Worm (Caenorhabditis elegans) whole organism, late embryonic: ENCODE measurements around the gene unc-6.
A peak's percentile ranks its signal among the peaks of the same experiment; 100 is the strongest.

ENCODE experiments used
- C38D4.7 ChIP-seq: fragments of 200-800 bp; sonication (Bioruptor generic); optimal IDR thresholded peaks from 2 replicates; lab custom pipeline; 2018; ENCODE audit warnings: mild to moderate bottlenecking, missing genetic modification characterization, moderate library complexity, missing compliant biosample characterization
- F13H6.1 ChIP-seq: sonication (generic microtip); optimal IDR thresholded peaks from 2 replicates; lab custom pipeline; 2016; ENCODE audit warnings: missing genetic modification characterization, missing compliant biosample characterization
- K09A11.1 ChIP-seq: sonication (generic microtip); optimal IDR thresholded peaks from 2 replicates; lab custom pipeline; 2017; ENCODE audit warnings: antibody characterized with exemption, mild to moderate bottlenecking, missing genetic modification characterization, missing compliant biosample characterization; ENCODE audit not compliant: insufficient read depth
- ama-1 ChIP-seq: fragments of 150-350 bp; optimal IDR thresholded peaks from 2 replicates; lab custom pipeline; 2014
- ceh-14 ChIP-seq: sonication (generic microtip); optimal IDR thresholded peaks from 2 replicates; lab custom pipeline; 2016; ENCODE audit warnings: missing genotype, missing genetic modification characterization, missing compliant biosample characterization
- ceh-18 ChIP-seq: sonication (generic microtip); optimal IDR thresholded peaks from 2 replicates; lab custom pipeline; 2016; ENCODE audit warnings: missing genetic modification characterization, missing compliant biosample characterization
- ceh-2 ChIP-seq: sonication (generic microtip); optimal IDR thresholded peaks from 2 replicates; lab custom pipeline; 2016; ENCODE audit warnings: missing genotype, missing genetic modification characterization, missing compliant biosample characterization
- ceh-22 ChIP-seq: sonication (generic microtip); optimal IDR thresholded peaks from 2 replicates; lab custom pipeline; 2017; ENCODE audit warnings: missing biosample characterization, missing genetic modification characterization
- ceh-30 ChIP-seq: fragments of 150-350 bp; optimal IDR thresholded peaks from 2 replicates; lab custom pipeline; 2014; ENCODE audit warnings: missing biosample characterization, missing genetic modification characterization
- ceh-31 ChIP-seq: sonication (generic microtip); optimal IDR thresholded peaks from 2 replicates; lab custom pipeline; 2016; ENCODE audit warnings: missing genetic modification characterization, missing compliant biosample characterization
- ceh-6 ChIP-seq: fragments of 200-800 bp; sonication (Bioruptor generic); optimal IDR thresholded peaks from 2 replicates; lab custom pipeline; 2018; ENCODE audit warnings: mild to moderate bottlenecking, missing genetic modification characterization, missing compliant biosample characterization
- che-1 ChIP-seq: sonication (generic microtip); optimal IDR thresholded peaks from 2 replicates; lab custom pipeline; 2016; ENCODE audit warnings: mild to moderate bottlenecking, missing genetic modification characterization, missing compliant biosample characterization
- elt-2 ChIP-seq: sonication (generic microtip); optimal IDR thresholded peaks from 2 replicates; lab custom pipeline; 2016; ENCODE audit warnings: missing genetic modification reagents, missing genetic modification characterization, missing compliant biosample characterization
- eyg-1 ChIP-seq: sonication (generic microtip); optimal IDR thresholded peaks from 2 replicates; lab custom pipeline; 2016; ENCODE audit warnings: missing genotype, missing genetic modification characterization, missing compliant biosample characterization
- fkh-6 ChIP-seq: sonication (generic microtip); optimal IDR thresholded peaks from 2 replicates; lab custom pipeline; 2016; ENCODE audit warnings: missing genetic modification characterization, missing compliant biosample characterization
- hlh-6 ChIP-seq: sonication (generic microtip); optimal IDR thresholded peaks from 2 replicates; lab custom pipeline; 2016; ENCODE audit warnings: missing genotype, missing genetic modification characterization, missing compliant biosample characterization
- lim-6 ChIP-seq: sonication (generic microtip); optimal IDR thresholded peaks from 2 replicates; lab custom pipeline; 2016; ENCODE audit warnings: missing genetic modification characterization, missing compliant biosample characterization
- nfya-1 ChIP-seq: sonication (generic microtip); optimal IDR thresholded peaks from 2 replicates; lab custom pipeline; 2017; ENCODE audit warnings: missing genetic modification characterization, mild to moderate bottlenecking, missing compliant biosample characterization, antibody characterized with exemption, moderate library complexity
- nhr-11 ChIP-seq: fragments of 150-350 bp; optimal IDR thresholded peaks from 2 replicates; lab custom pipeline; 2014; ENCODE audit warnings: missing biosample characterization, missing genetic modification characterization
- pqm-1 ChIP-seq: sonication (generic microtip); optimal IDR thresholded peaks from 2 replicates; lab custom pipeline; 2016; ENCODE audit warnings: missing genetic modification characterization, missing compliant biosample characterization
- ref-2 ChIP-seq: sonication (generic microtip); optimal IDR thresholded peaks from 2 replicates; lab custom pipeline; 2016; ENCODE audit warnings: missing genetic modification characterization, missing compliant biosample characterization
- rnt-1 ChIP-seq: sonication (generic microtip); optimal IDR thresholded peaks from 2 replicates; lab custom pipeline; 2016; ENCODE audit warnings: missing genetic modification characterization, missing compliant biosample characterization
- sox-2 ChIP-seq: fragments of 200-800 bp; sonication (Bioruptor generic); IDR thresholded peaks from 2 replicates; pipeline ENCODE4 v1.3.6; 2022; ENCODE audit warnings: missing genetic modification reagents, missing genetic modification characterization, missing compliant biosample characterization
- tbx-2 ChIP-seq: sonication (generic microtip); optimal IDR thresholded peaks from 2 replicates; lab custom pipeline; 2016; ENCODE audit warnings: missing genetic modification characterization, missing compliant biosample characterization
- unc-3 ChIP-seq, 2 experiments: fragments of 200-800 bp in 1 of 2; sonication (Bioruptor generic) in 1 of 2; sonication (generic microtip) in 1 of 2; conservative IDR thresholded peaks in 1 of 2; optimal IDR thresholded peaks in 1 of 2; 2 replicates each; pipeline versions ENCODE4 v1.3.6 to Lab custom; 2016 to 2022; ENCODE audit warnings: missing compliant biosample characterization in 2 of 2, missing genetic modification characterization in 2 of 2, missing genetic modification reagents in 1 of 2
- unc-42 ChIP-seq: sonication (generic microtip); optimal IDR thresholded peaks from 2 replicates; lab custom pipeline; 2016; ENCODE audit warnings: missing genotype, missing genetic modification characterization, missing compliant biosample characterization
- unc-86 ChIP-seq: sonication (generic microtip); optimal IDR thresholded peaks from 2 replicates; lab custom pipeline; 2016; ENCODE audit warnings: missing genetic modification characterization, missing compliant biosample characterization

Gene unc-6

DNA sequence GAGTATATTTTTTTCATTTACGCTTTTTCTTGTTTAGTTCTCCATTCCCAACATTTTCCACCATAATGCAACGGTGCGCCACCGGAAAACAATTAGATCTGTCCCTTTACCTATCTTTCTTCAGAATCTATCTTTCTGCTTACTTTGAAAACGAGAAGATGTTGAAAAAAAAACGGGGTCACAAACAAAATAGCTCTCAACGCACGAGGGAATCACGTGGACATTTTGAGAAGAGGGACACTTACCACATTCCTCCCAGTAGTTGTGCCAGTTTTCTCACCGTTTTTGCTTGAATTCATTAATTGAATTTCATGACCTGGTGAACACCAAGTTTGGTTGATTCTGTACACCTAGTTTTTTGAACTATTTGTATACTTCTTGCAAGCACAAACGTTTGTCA, 26.7 kb downstream of the unc-6 start:
- no peak for TF ChIP-seq lim-6
- no peak for TF ChIP-seq tbx-2 (tag; lab: Kevin White, UChicago)
- peak; percentile 4 for TF ChIP-seq unc-42 (tag; lab: Kevin White, UChicago)

DNA sequence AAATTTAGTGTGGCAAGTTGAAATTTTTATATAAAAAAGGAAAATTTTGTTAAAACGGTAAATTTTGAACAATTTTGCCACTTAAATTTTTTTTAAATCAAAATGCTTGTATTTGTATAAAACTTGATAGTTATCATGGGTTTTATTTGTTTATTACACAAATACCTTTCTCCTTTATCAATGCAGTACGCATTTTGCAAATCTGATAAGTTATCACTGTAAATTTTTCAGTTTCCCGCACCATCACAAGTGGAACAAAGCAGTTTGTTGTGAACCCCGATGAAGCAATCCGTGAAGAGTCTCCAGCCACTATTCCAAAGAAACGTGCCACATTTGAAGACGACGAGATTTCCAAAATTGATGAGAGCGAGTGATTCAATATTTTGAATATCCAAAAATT, 30.7 kb downstream of the unc-6 start:
- TF ChIP-seq unc-3 (GFP tag; conservative IDR thresholded peaks at IDR 0.05; lab: Robert Waterston, UW), result no peak
- no peak for TF ChIP-seq unc-3 (tag; optimal IDR thresholded peaks at IDR 0.05; lab: Kevin White, UChicago)
- no peak for TF ChIP-seq ceh-18 (tag; lab: Kevin White, UChicago)
- no peak for TF ChIP-seq unc-42 (tag; lab: Kevin White, UChicago)
- TF ChIP-seq F13H6.1 (tag; lab: Kevin White, UChicago), result no peak
- TF ChIP-seq sox-2, result no peak
- no peak for TF ChIP-seq hlh-6 (tag; lab: Kevin White, UChicago)
- peak; percentile 77 for TF ChIP-seq elt-2 (tag; lab: Kevin White, UChicago)

DNA sequence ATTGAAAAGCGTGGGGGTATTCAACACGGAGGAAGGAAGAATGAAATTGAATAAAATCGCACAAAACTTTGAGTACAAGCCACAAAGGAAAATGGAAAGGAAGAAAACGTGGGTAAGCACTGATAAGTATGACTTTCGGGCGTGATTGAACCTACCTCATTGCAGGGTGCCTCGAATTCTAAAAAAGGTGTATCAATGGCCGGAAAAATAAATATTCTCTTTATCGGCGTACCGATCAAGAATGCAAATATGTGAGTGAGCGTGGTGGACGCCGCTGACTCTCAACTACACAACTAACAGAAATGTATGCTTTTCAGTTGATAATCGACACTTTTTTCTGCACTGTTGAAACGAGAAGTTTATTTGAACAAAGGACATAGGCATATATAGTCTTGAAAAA, 35.0 kb downstream of the unc-6 start, which contains the start of gene otpl-3:
Gene otpl-3, minus strand, starts transcription at position 304 of the 400 bp plus-strand sequence.
- TF ChIP-seq eyg-1 (no peak), nhr-11 (tag; lab: Kevin White, UChicago) (no peak), C38D4.7 (GFP tag; lab: Kevin White, UChicago) (no peak), rnt-1 (tag; lab: Kevin White, UChicago) (no peak), K09A11.1 (no peak), elt-2 (tag; lab: Kevin White, UChicago) (peak; percentile 8), unc-3 (GFP tag; conservative IDR thresholded peaks at IDR 0.05; lab: Robert Waterston, UW) (no peak), unc-3 (tag; optimal IDR thresholded peaks at IDR 0.05; lab: Kevin White, UChicago) (no peak), tbx-2 (tag; lab: Kevin White, UChicago) (no peak)

DNA sequence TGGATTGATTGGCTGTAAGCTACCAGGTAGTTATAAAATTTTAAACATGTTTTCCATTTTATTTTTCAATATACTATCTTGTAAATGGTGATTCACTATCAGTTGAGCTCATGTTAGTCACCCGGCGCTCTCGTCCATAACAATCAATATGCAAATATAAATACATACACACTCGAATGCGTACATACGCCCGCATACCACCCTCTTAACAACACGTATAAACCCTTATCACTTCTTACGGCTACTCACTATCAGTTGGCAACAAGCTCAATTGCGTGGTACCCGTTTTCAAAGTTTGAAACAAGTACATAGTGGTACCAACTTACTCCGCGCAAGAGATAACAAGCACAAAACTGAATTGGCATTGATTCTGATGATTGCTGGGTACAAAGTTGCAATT, 37.5 kb downstream of the unc-6 start:
- TF ChIP-seq ceh-14 (tag; lab: Kevin White, UChicago) (no peak), elt-2 (tag; lab: Kevin White, UChicago) (peak; percentile 92), unc-86 (tag; lab: Kevin White, UChicago) (no peak), che-1 (tag; lab: Kevin White, UChicago) (no peak)

DNA sequence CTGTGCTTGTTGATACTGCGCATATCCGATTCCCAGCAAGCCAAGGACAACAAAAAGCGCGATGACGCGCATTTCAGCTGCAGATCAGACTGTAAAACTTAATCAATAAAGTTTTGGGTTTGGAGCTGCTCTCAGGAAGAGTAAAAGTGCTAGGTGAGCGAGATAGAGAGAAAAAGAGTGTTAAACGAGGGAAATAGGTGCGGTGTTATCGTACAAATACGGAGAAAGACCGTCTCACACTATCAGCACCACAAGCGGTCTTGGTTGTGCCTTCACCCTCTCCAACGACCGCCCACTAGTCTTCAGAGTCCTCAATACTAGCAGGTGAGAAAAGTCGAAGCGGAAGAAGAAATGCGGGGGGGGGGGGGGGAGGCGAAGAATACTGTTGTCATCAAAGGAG, 39.1 kb downstream of the unc-6 start, which contains the start of gene F14B8.5:
Gene F14B8.5, minus strand, starts transcription at position 127 of the 400 bp plus-strand sequence.
- TF ChIP-seq elt-2 (tag; lab: Kevin White, UChicago) (peak; percentile 23), pqm-1 (tag; lab: Kevin White, UChicago) (no peak), ceh-2 (tag; lab: Kevin White, UChicago) (no peak)
- TF ChIP-seq, all 69 proteins: peak for 1

DNA sequence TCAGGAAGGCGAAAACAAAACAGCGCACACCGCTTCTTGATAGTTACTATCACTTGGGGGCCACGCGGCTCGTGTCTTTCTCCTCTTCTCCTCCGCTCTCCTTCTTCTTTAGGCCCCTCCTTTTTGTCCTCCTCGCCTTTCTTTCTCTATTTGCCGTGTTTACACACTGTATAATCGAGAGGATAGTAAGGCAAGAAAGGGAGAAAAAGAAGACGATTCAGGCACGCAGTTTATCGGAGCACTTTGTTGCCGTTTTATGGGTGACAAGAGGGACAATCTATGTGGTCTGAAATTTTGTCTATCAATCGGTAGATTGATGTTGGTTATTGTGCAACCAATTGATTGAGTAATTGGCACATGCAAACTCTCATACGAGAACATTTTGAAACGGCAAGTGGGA, 42.7 kb downstream of the unc-6 start, which contains the start of gene F14B8.6:
Gene F14B8.6, minus strand, starts transcription at position 292 of the 400 bp plus-strand sequence.
- peak; percentile 76 for TF ChIP-seq elt-2 (tag; lab: Kevin White, UChicago)
- no peak for TF ChIP-seq ceh-30 (tag; lab: Kevin White, UChicago)

DNA sequence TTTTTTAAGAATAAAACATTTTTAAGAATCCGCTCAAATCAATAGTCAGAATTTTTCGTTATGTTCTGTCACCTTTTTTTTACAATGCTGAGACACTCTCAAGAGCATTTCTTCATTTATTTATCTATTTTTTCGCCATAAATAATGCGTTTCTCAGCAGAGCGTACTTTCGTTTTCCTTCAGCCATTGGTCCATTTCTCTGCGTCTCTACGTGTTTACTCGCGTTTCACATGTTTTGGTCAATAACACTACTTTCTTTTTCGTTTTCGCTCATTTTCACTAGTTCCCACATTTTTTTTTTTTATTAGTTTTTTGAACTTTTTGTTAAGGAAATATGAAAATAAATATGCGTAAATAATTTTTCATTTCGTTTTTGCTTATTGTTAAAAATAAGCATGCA, 45.0 kb downstream of the unc-6 start:
- TF ChIP-seq ref-2 (tag; lab: Kevin White, UChicago), result no peak
- peak; percentile 27 for TF ChIP-seq unc-42 (tag; lab: Kevin White, UChicago)
- TF ChIP-seq nfya-1 (tag; lab: Kevin White, UChicago), result peak; percentile 85
- peak; percentile 9 for TF ChIP-seq ceh-31 (tag; lab: Kevin White, UChicago)

DNA sequence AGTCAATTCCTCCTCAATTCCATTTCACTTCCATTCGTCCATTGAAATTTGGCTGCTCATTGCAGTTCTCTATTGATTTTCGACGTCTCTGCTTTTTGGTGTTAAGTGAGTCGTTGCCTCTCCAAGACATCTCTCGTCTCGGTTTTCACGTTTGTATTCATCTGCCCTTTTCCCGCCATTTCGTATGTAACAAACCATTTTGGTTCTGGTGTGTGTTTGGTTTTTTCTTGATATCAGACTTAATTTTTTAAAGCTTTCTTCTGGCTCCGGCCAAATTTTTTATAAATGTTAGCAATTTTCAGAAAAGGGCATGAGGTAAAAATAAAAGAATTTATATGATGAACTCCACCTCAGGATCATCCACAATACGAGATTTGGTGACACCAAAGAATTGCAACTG, 46.0 kb downstream of the unc-6 start, which contains the start of gene C16E9.2:
Gene C16E9.2, plus strand, starts transcription at position 301 of the 400 bp plus-strand sequence.
- TF ChIP-seq ceh-6 (GFP tag; lab: Kevin White, UChicago), result no peak
- no peak for TF ChIP-seq ceh-22 (tag; lab: Kevin White, UChicago)
- no peak for TF ChIP-seq fkh-6 (tag; lab: Kevin White, UChicago)
- no peak for TF ChIP-seq ama-1 (lab: Kevin White, UChicago)
- no peak for TF ChIP-seq lim-6
